Worm (Caenorhabditis elegans) whole organism, L4/young adult: Measurements from ENCODE around the gene W02D7.8.

Source experiments
- W03F9.2 ChIP-seq: fragments of 150-350 bp; optimal IDR thresholded peaks from 2 replicates; lab custom pipeline; 2014; ENCODE audit warnings: missing biosample characterization, missing genetic modification characterization
- him-1 ChIP-seq: sonication (generic microtip); optimal IDR thresholded peaks from 2 replicates; lab custom pipeline; 2016; ENCODE audit warnings: missing genotype, missing genetic modification reagents, missing genetic modification characterization, missing compliant biosample characterization

ce11 chrV:8304461-8305195, 1.6 kb downstream of the W02D7.8 start, which contains the start of gene W02D7.11:
- no peak for TF ChIP-seq him-1 (tag; lab: Kevin White, UChicago)
- TF ChIP-seq W03F9.2, result no peak
